Worm (Caenorhabditis elegans) whole organism, L1 larva: ENCODE results near the gene srlf-26.
"Not testable (repeated sequence)": the region's sequence is repeated elsewhere in the genome, so short reads cannot be mapped to it uniquely, and the experiment has no call there.

ENCODE experiments used
- aha-1 ChIP-seq: fragments of 150-350 bp; optimal IDR thresholded peaks from 2 replicates; lab custom pipeline; 2014; ENCODE audit warnings: missing biosample characterization, missing genetic modification characterization
- alr-1 ChIP-seq: fragments of 200-800 bp; sonication (Bioruptor generic); optimal IDR thresholded peaks from 2 replicates; lab custom pipeline; 2018; ENCODE audit warnings: borderline replicate concordance, mild to moderate bottlenecking, missing genetic modification characterization, missing compliant biosample characterization
- blmp-1 ChIP-seq: fragments of 150-350 bp; optimal IDR thresholded peaks from 2 replicates; lab custom pipeline; 2014; ENCODE audit warnings: missing biosample characterization, missing genetic modification characterization
- ceh-63 ChIP-seq: fragments of 200-800 bp; sonication (Bioruptor generic); optimal IDR thresholded peaks from 2 replicates; lab custom pipeline; 2018; ENCODE audit warnings: mild to moderate bottlenecking, missing genetic modification characterization, missing compliant biosample characterization
- ceh-88 ChIP-seq: fragments of 200-800 bp; sonication (Bioruptor generic); IDR thresholded peaks from 2 replicates; pipeline ENCODE4 v1.3.6; 2022; ENCODE audit warnings: missing genetic modification characterization, missing compliant biosample characterization
- ceh-90 ChIP-seq: sonication (generic microtip); optimal IDR thresholded peaks from 2 replicates; lab custom pipeline; 2016; ENCODE audit warnings: missing genetic modification characterization, missing compliant biosample characterization
- dpl-1 ChIP-seq, 3 experiments: fragments of 150-350 bp in 2 of 3; sonication (generic microtip) in 1 of 3; optimal IDR thresholded peaks; 2 replicates each; lab custom pipeline; 2014 to 2017; ENCODE audit warnings: missing biosample characterization in 3 of 3, missing genetic modification characterization in 3 of 3, missing genetic modification reagents in 3 of 3
- dsc-1 ChIP-seq: sonication (generic microtip); optimal IDR thresholded peaks from 2 replicates; lab custom pipeline; 2016; ENCODE audit warnings: mild to moderate bottlenecking, missing genetic modification characterization, missing compliant biosample characterization
- efl-1 ChIP-seq, 4 experiments: fragments of 150-350 bp; optimal IDR thresholded peaks in 3 of 4; peaks in 1 of 4; 1 replicate in 1 of 4; 2 replicates in 3 of 4; lab custom pipeline; 2014; ENCODE audit warnings: missing biosample characterization in 2 of 4, missing genetic modification characterization in 2 of 4, missing genetic modification reagents in 2 of 4
- efl-3 ChIP-seq: fragments of 200-800 bp; sonication (Bioruptor generic); optimal IDR thresholded peaks from 2 replicates; lab custom pipeline; 2018; ENCODE audit warnings: mild to moderate bottlenecking, missing genetic modification characterization, missing compliant biosample characterization
- egl-27 ChIP-seq, 2 experiments: fragments of 150-350 bp in 1 of 2; sonication (generic microtip); optimal IDR thresholded peaks; 3 replicates each; lab custom pipeline; 2017 to 2018; ENCODE audit warnings: missing biosample characterization in 2 of 2, missing genetic modification characterization in 2 of 2, missing genetic modification reagents in 2 of 2
- ets-5 ChIP-seq: fragments of 200-800 bp; sonication (Bioruptor generic); IDR thresholded peaks from 2 replicates; pipeline ENCODE4 v1.3.6; 2022; ENCODE audit warnings: missing genetic modification characterization, missing compliant biosample characterization
- fkh-10 ChIP-seq: sonication (generic microtip); optimal IDR thresholded peaks from 2 replicates; lab custom pipeline; 2017; ENCODE audit warnings: missing biosample characterization, missing genetic modification reagents, missing genetic modification characterization
- fkh-8 ChIP-seq: sonication (generic microtip); optimal IDR thresholded peaks from 2 replicates; lab custom pipeline; 2016; ENCODE audit warnings: mild to moderate bottlenecking, missing genetic modification characterization, missing compliant biosample characterization
- fos-1 ChIP-seq: fragments of 150-350 bp; optimal IDR thresholded peaks from 2 replicates; lab custom pipeline; 2014; ENCODE audit warnings: missing biosample characterization, missing genetic modification characterization
- hpl-2 ChIP-seq: fragments of 150-350 bp; optimal IDR thresholded peaks from 2 replicates; lab custom pipeline; 2014; ENCODE audit warnings: missing biosample characterization, missing genetic modification reagents, missing genetic modification characterization
- irx-1 ChIP-seq: sonication (generic microtip); optimal IDR thresholded peaks from 2 replicates; lab custom pipeline; 2016; ENCODE audit warnings: missing genetic modification characterization, missing compliant biosample characterization
- isw-1 ChIP-seq: fragments of 200-800 bp; sonication (Bioruptor generic); IDR thresholded peaks from 2 replicates; pipeline ENCODE4 v1.3.6; 2022; ENCODE audit warnings: missing genetic modification characterization, missing compliant biosample characterization
- jun-1 ChIP-seq: fragments of 150-350 bp; optimal IDR thresholded peaks from 2 replicates; lab custom pipeline; 2014; ENCODE audit warnings: missing biosample characterization, missing genetic modification reagents, missing genetic modification characterization
- lin-13 ChIP-seq: fragments of 150-350 bp; optimal IDR thresholded peaks from 2 replicates; lab custom pipeline; 2014; ENCODE audit warnings: missing biosample characterization, missing genetic modification reagents, missing genetic modification characterization
- lin-15B ChIP-seq: fragments of 150-350 bp; sonication (generic microtip); optimal IDR thresholded peaks from 3 replicates; lab custom pipeline; 2014; ENCODE audit warnings: missing biosample characterization, missing genetic modification characterization
- lin-39 ChIP-seq: fragments of 150-350 bp; optimal IDR thresholded peaks from 2 replicates; lab custom pipeline; 2014; ENCODE audit warnings: missing biosample characterization, missing genetic modification reagents, missing genetic modification characterization
- mab-9 ChIP-seq: fragments of 200-800 bp; sonication (Bioruptor generic); IDR thresholded peaks from 2 replicates; pipeline ENCODE4 v1.3.6; 2022; ENCODE audit warnings: missing genetic modification reagents, missing genetic modification characterization, missing compliant biosample characterization
- mep-1 ChIP-seq: fragments of 150-350 bp; optimal IDR thresholded peaks from 2 replicates; lab custom pipeline; 2014; ENCODE audit warnings: missing biosample characterization, missing genetic modification characterization
- nhr-11 ChIP-seq: fragments of 150-350 bp; optimal IDR thresholded peaks from 2 replicates; lab custom pipeline; 2014; ENCODE audit warnings: missing biosample characterization, missing genetic modification characterization
- nhr-12 ChIP-seq: sonication (generic microtip); optimal IDR thresholded peaks from 2 replicates; lab custom pipeline; 2017; ENCODE audit warnings: missing biosample characterization, missing genetic modification characterization
- nhr-20 ChIP-seq: sonication (generic microtip); optimal IDR thresholded peaks from 2 replicates; lab custom pipeline; 2016; ENCODE audit warnings: mild to moderate bottlenecking, missing genetic modification characterization, missing compliant biosample characterization
- nhr-28 ChIP-seq: fragments of 150-350 bp; optimal IDR thresholded peaks from 2 replicates; lab custom pipeline; 2014; ENCODE audit warnings: missing biosample characterization, missing genetic modification characterization
- nhr-71 ChIP-seq: sonication (generic microtip); optimal IDR thresholded peaks from 2 replicates; lab custom pipeline; 2016; ENCODE audit warnings: mild to moderate bottlenecking, missing genetic modification characterization, moderate library complexity, missing compliant biosample characterization
- pax-3 ChIP-seq: fragments of 200-800 bp; sonication (Bioruptor generic); optimal IDR thresholded peaks from 2 replicates; lab custom pipeline; 2018; ENCODE audit warnings: mild to moderate bottlenecking, missing genetic modification characterization, moderate library complexity, missing compliant biosample characterization
- pqm-1 ChIP-seq: sonication (generic microtip); optimal IDR thresholded peaks from 3 replicates; lab custom pipeline; 2017; ENCODE audit warnings: missing biosample characterization, missing genetic modification characterization
- rnt-1 ChIP-seq: sonication (generic microtip); optimal IDR thresholded peaks from 2 replicates; lab custom pipeline; 2016; ENCODE audit warnings: mild to moderate bottlenecking, missing genetic modification characterization, moderate library complexity, missing compliant biosample characterization
- swsn-7 ChIP-seq: sonication (generic microtip); optimal IDR thresholded peaks from 2 replicates; lab custom pipeline; 2016; ENCODE audit warnings: missing genetic modification characterization, missing compliant biosample characterization
- tbx-2 ChIP-seq: sonication (generic microtip); optimal IDR thresholded peaks from 2 replicates; lab custom pipeline; 2016; ENCODE audit warnings: missing genetic modification characterization, missing compliant biosample characterization
- tlp-1 ChIP-seq: fragments of 150-350 bp; optimal IDR thresholded peaks from 2 replicates; lab custom pipeline; 2014; ENCODE audit warnings: missing biosample characterization, missing genetic modification characterization
- unc-30 ChIP-seq: sonication (generic microtip); optimal IDR thresholded peaks from 2 replicates; lab custom pipeline; 2017; ENCODE audit warnings: missing biosample characterization, missing genetic modification characterization

The srlf-26 gene

ce11 chrIV:13659449-13659848 is 19.3 kb upstream of the srlf-26 start, which contains the start of gene Y45F10C.1:
Y45F10C.1 (minus strand) TSS chrIV:13659549.
- TF ChIP-seq mab-9 (GFP tag; lab: Robert Waterston, UW); tbx-2; rnt-1 (tag; lab: Kevin White, UChicago): not testable (repeated sequence)

ce11 chrIV:13662570-13662969 is 16.2 kb upstream of the srlf-26 start, which contains the start of gene Y45F10C.2:
Y45F10C.2 (minus strand) TSS chrIV:13662670.
- not testable (repeated sequence) for TF ChIP-seq nhr-71, unc-30, ceh-90 (tag; lab: Kevin White, UChicago)
- TF ChIP-seq, all 84 proteins: peak for 0; not testable (repeated sequence) for 84

- TF ChIP-seq dsc-1 (tag; lab: Kevin White, UChicago) (no peak), ceh-63 (GFP tag; lab: Kevin White, UChicago) (no peak), hpl-2 (GFP tag; lab: Kevin White, UChicago) (no peak), irx-1 (no peak), pax-3 (tag; lab: Kevin White, UChicago) (no peak)
- TF ChIP-seq, all 84 proteins: peak for 0
These were observed 14.7 kb upstream of the srlf-26 start, which contains the start of gene Y45F10C.4 for ce11 chrIV:13664090-13664489. Y45F10C.4 (minus strand) TSS chrIV:13664190.

- TF ChIP-seq fkh-10 (GFP tag; lab: Kevin White, UChicago) = no peak
- TF ChIP-seq dpl-1 (GFP tag; optimal IDR thresholded peaks at IDR 0.05; lab: Kevin White, UChicago) = no peak
- TF ChIP-seq nhr-11 = no peak
- no peak for TF ChIP-seq nhr-20 (tag; lab: Kevin White, UChicago)
- TF ChIP-seq jun-1 (tag; lab: Kevin White, UChicago) = no peak
- TF ChIP-seq alr-1 = no peak
- TF ChIP-seq efl-1 (optimal IDR thresholded peaks at IDR 0.05; lab: Kevin White, UChicago) = no peak
- TF ChIP-seq efl-1 (GFP tag; optimal IDR thresholded peaks at IDR 0.05 in 1 of 2; lab: Kevin White, UChicago) = no peak
- no peak for TF ChIP-seq ets-5
- no peak for TF ChIP-seq swsn-7 (tag; lab: Kevin White, UChicago)
- TF ChIP-seq mab-9 (GFP tag; lab: Robert Waterston, UW) = no peak
- no peak for TF ChIP-seq unc-30 (tag; lab: Kevin White, UChicago)
- no peak for TF ChIP-seq lin-13 (GFP tag; lab: Kevin White, UChicago)
- no peak for TF ChIP-seq blmp-1 (tag; lab: Kevin White, UChicago)
These were observed 13.7 kb upstream of the srlf-26 start for ce11 chrIV:13665073-13665472.

- TF ChIP-seq ceh-88 (GFP tag; lab: Robert Waterston, UW) = no peak
- TF ChIP-seq fos-1 (tag; lab: Kevin White, UChicago) = no peak
- no peak for TF ChIP-seq tlp-1 (tag; lab: Kevin White, UChicago)
- TF ChIP-seq egl-27 (tag; optimal IDR thresholded peaks at IDR 0.05; lab: Kevin White, UChicago) = no peak
- no peak for TF ChIP-seq fkh-8 (tag; lab: Kevin White, UChicago)
- no peak for TF ChIP-seq pqm-1 (tag; lab: Kevin White, UChicago)
- no peak for TF ChIP-seq isw-1 (GFP tag; lab: Robert Waterston, UW)
- no peak for TF ChIP-seq nhr-20 (tag; lab: Kevin White, UChicago)
- no peak for TF ChIP-seq lin-39
- TF ChIP-seq mep-1 = no peak
- no peak for TF ChIP-seq aha-1 (tag; lab: Kevin White, UChicago)
- TF ChIP-seq rnt-1 (tag; lab: Kevin White, UChicago) = no peak
- no peak for TF ChIP-seq lin-15B
- TF ChIP-seq nhr-28 (tag; lab: Kevin White, UChicago) = no peak
- no peak for TF ChIP-seq ets-5
- no peak for TF ChIP-seq nhr-12
- no peak for TF ChIP-seq efl-3
These were observed 11.8 kb upstream of the srlf-26 start, which contains the start of gene fbxa-215 for ce11 chrIV:13666849-13667430. fbxa-215 (minus strand) TSS chrIV:13666909.
